Fruit fly (Drosophila melanogaster): Measurements from ENCODE around the gene Hap40.

dm6 chrX:15662285-15662684 is 41.6 kb upstream of the Hap40 start, which contains the start of gene CG8119:
- TF ChIP-seq CG8301 (tag; optimal IDR thresholded peaks at IDR 0.05) (no peak), rn (GFP tag; IDR thresholded peaks at IDR 0.05) (no peak)

All from whole organism, pupa.